Worm (Caenorhabditis elegans) whole organism, early embryonic: ENCODE measurements around the gene clec-66.

Experiments
- B0310.2 ChIP-seq: sonication (generic microtip); optimal IDR thresholded peaks from 2 replicates; lab custom pipeline; 2016; ENCODE audit warnings: mild to moderate bottlenecking, missing genetic modification characterization, missing compliant biosample characterization
- F13C5.2 ChIP-seq: sonication (generic microtip); optimal IDR thresholded peaks from 2 replicates; lab custom pipeline; 2017; ENCODE audit warnings: mild to moderate bottlenecking, missing genetic modification characterization, inconsistent platforms, missing compliant biosample characterization
- aly-1 ChIP-seq: sonication (generic microtip); optimal IDR thresholded peaks from 2 replicates; lab custom pipeline; 2016; ENCODE audit warnings: missing genetic modification characterization, missing compliant biosample characterization
- ama-1 ChIP-seq: fragments of 150-350 bp; optimal IDR thresholded peaks from 2 replicates; lab custom pipeline; 2014
- ceh-13 ChIP-seq: fragments of 200-800 bp; sonication (Bioruptor generic); optimal IDR thresholded peaks from 2 replicates; lab custom pipeline; 2018; ENCODE audit warnings: mild to moderate bottlenecking, missing genetic modification characterization, missing compliant biosample characterization
- ceh-36 ChIP-seq: sonication (generic microtip); optimal IDR thresholded peaks from 2 replicates; lab custom pipeline; 2016; ENCODE audit warnings: missing genetic modification characterization, inconsistent platforms, missing compliant biosample characterization
- flt-1 ChIP-seq: fragments of 200-800 bp; sonication (Bioruptor generic); IDR thresholded peaks from 2 replicates; pipeline ENCODE4 v1.3.6; 2022; ENCODE audit warnings: missing genetic modification characterization, missing compliant biosample characterization
- hmg-4 ChIP-seq: fragments of 200-800 bp; sonication (Bioruptor generic); optimal IDR thresholded peaks from 2 replicates; lab custom pipeline; 2018; ENCODE audit warnings: mild to moderate bottlenecking, missing genetic modification characterization, missing compliant biosample characterization
- hnd-1 ChIP-seq: sonication (generic microtip); optimal IDR thresholded peaks from 2 replicates; lab custom pipeline; 2016; ENCODE audit warnings: missing genetic modification characterization, missing compliant biosample characterization
- scrt-1 ChIP-seq: fragments of 200-800 bp; sonication (Bioruptor generic); IDR thresholded peaks from 2 replicates; pipeline ENCODE4 v1.3.6; 2022; ENCODE audit warnings: missing genetic modification characterization, missing compliant biosample characterization
- tbx-11 ChIP-seq: fragments of 200-800 bp; sonication (Bioruptor generic); IDR thresholded peaks from 2 replicates; pipeline ENCODE4 v1.3.6; 2022; ENCODE audit warnings: missing genetic modification characterization, missing compliant biosample characterization
- tbx-37 ChIP-seq: fragments of 200-800 bp; sonication (Bioruptor generic); conservative IDR thresholded peaks from 2 replicates; pipeline ENCODE4 v1.3.6; 2022; ENCODE audit warnings: missing genetic modification reagents, missing genetic modification characterization, missing compliant biosample characterization

DNA sequence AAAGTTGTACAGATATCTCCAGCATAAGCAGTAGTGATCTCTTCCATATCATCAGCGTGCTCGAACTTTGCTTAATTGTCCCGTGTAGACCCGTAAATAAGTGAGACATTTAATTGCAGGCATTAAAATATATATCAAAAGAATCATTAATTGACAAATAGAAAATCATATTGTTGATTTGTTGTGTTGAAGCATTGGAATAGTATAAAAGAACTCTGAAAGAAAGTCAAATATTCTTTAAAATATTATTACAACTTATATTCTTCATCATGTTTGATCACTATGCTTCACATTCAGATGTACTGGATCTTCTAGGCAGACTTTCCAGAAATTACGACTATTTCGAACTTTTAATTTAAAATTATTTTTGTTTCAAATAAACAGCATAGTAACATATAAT is 21.4 kb downstream of the clec-66 start, which contains the start of gene F58G1.8:
- TF ChIP-seq scrt-1 (GFP tag; lab: Robert Waterston, UW) (no peak), ceh-13 (no peak), ama-1 (no peak), tbx-11 (no peak), flt-1 (no peak), B0310.2 (tag; lab: Kevin White, UChicago) (no peak), hnd-1 (tag; lab: Kevin White, UChicago) (no peak), aly-1 (tag; lab: Kevin White, UChicago) (no peak), F13C5.2 (tag; lab: Kevin White, UChicago) (no peak), ceh-36 (tag; lab: Kevin White, UChicago) (no peak), tbx-37 (GFP tag; lab: Robert Waterston, UW) (no peak), hmg-4 (GFP tag; lab: Kevin White, UChicago) (no peak)
